Worm (Caenorhabditis elegans): ENCODE results near the gene T03G6.3.

The T03G6.3 gene

DNA sequence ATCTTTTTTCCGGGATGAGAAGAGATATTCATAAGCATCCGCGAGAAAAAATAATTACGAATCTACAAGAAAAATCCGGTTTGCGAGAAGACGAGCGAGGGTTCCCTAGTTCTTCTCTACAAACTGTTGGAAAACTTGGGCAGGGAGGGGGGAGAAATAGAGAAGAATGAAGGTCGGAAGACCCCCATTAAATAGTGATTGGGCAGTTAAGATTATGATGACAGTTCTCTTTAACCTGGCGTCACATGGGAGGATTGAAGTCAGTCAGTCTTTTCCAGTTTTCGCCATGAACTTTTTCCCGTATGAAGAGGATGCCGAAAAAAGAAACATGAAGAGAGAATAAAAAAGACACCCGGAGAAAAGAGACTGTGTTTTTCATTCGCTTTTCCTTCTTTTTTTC is 24.7 kb downstream of the T03G6.3 start (continued):
- TF ChIP-seq daf-8 (GFP tag; IDR thresholded peaks at IDR 0.05), result no peak
- TF ChIP-seq nhr-25 (tag; optimal IDR thresholded peaks at IDR 0.05; ENCODE audit: borderline replicate concordance, insufficient read depth), result peak; percentile 68
- TF ChIP-seq unc-39 (tag; optimal IDR thresholded peaks at IDR 0.05), result no peak
- TF ChIP-seq madf-9 (GFP tag; conservative IDR thresholded peaks at IDR 0.05), result no peak
- TF ChIP-seq nhr-42 (GFP tag; IDR thresholded peaks at IDR 0.05), result no peak
- TF ChIP-seq Y105C5A.15 (GFP tag; IDR thresholded peaks at IDR 0.05), result no peak
- no peak for TF ChIP-seq lim-7 (GFP tag; IDR thresholded peaks at IDR 0.05)
- no peak for TF ChIP-seq snpc-1.2 (GFP tag; IDR thresholded peaks at IDR 0.05)
- TF ChIP-seq dpl-1 (GFP tag; optimal IDR thresholded peaks at IDR 0.05), result no peak
- no peak for TF ChIP-seq dmd-9 (GFP tag; IDR thresholded peaks at IDR 0.05)
- peak; percentile 55 for TF ChIP-seq dve-1 (tag; optimal IDR thresholded peaks at IDR 0.05; ENCODE audit: insufficient read depth)
- no peak for TF ChIP-seq Y75B8A.6 (GFP tag; IDR thresholded peaks at IDR 0.05)
- TF ChIP-seq jun-1 (tag; optimal IDR thresholded peaks at IDR 0.05), result no peak
- TF ChIP-seq nhr-28 (tag; optimal IDR thresholded peaks at IDR 0.05), result peak; percentile 79
- TF ChIP-seq saeg-2 (GFP tag; IDR thresholded peaks at IDR 0.05), result no peak
- TF ChIP-seq snpc-4 (tag; optimal IDR thresholded peaks at IDR 0.05), result no peak
- no peak for TF ChIP-seq hif-1 (tag; optimal IDR thresholded peaks at IDR 0.05)
- no peak for TF ChIP-seq daf-16 (GFP tag; optimal IDR thresholded peaks at IDR 0.05)
- no peak for TF ChIP-seq daf-16 (tag; optimal IDR thresholded peaks at IDR 0.05)
- no peak for TF ChIP-seq lin-39 (tag; optimal IDR thresholded peaks at IDR 0.05)
- 0 out of 2 replicates have a peak, but pooled peaks have one; percentile 17 for TF ChIP-seq dmd-6 (GFP tag; IDR thresholded peaks at IDR 0.05)
- TF ChIP-seq nhr-11 (tag; optimal IDR thresholded peaks at IDR 0.05), result no peak
- TF ChIP-seq ceh-44 (GFP tag; IDR thresholded peaks at IDR 0.05), result no peak
- no peak for TF ChIP-seq ceh-32 (tag; optimal IDR thresholded peaks at IDR 0.05; ENCODE audit: poor library complexity)
- TF ChIP-seq zfp-2 (tag; optimal IDR thresholded peaks at IDR 0.05), result no peak
- TF ChIP-seq zip-11 (GFP tag; IDR thresholded peaks at IDR 0.05), result no peak
- no peak for TF ChIP-seq T20F7.1 (GFP tag; optimal IDR thresholded peaks at IDR 0.05)
- TF ChIP-seq ZK337.2 (GFP tag; IDR thresholded peaks at IDR 0.05), result no peak
- TF ChIP-seq mxl-3 (GFP tag; optimal IDR thresholded peaks at IDR 0.05), result peak; percentile 30
- TF ChIP-seq ceh-82 (tag; optimal IDR thresholded peaks at IDR 0.05), result no peak
- no peak for TF ChIP-seq ceh-62 (tag; optimal IDR thresholded peaks at IDR 0.05)
- TF ChIP-seq attf-4 (tag; optimal IDR thresholded peaks at IDR 0.05), result no peak
- no peak for TF ChIP-seq aly-2 (tag; optimal IDR thresholded peaks at IDR 0.05)
- no peak for TF ChIP-seq nhr-76 (tag; optimal IDR thresholded peaks at IDR 0.05)
- no peak for TF ChIP-seq nhr-41 (GFP tag; IDR thresholded peaks at IDR 0.05)
- no peak for TF ChIP-seq ztf-11 (tag; optimal IDR thresholded peaks at IDR 0.05)
- no peak for TF ChIP-seq spr-1 (tag; optimal IDR thresholded peaks at IDR 0.05)
- TF ChIP-seq D1046.2 (GFP tag; IDR thresholded peaks at IDR 0.05), result no peak
- TF ChIP-seq lin-13 (GFP tag; optimal IDR thresholded peaks at IDR 0.05), result no peak
- TF ChIP-seq unc-130 (GFP tag; optimal IDR thresholded peaks at IDR 0.05), result no peak
- TF ChIP-seq F10B5.3 (tag; optimal IDR thresholded peaks at IDR 0.05), result no peak
- peak; percentile 1 for TF ChIP-seq nhr-6 (tag; optimal IDR thresholded peaks at IDR 0.05)
- TF ChIP-seq unc-62 (GFP tag; optimal IDR thresholded peaks at IDR 0.05 in 1 of 2), result peak in 1 of 2 experiments; percentile 95
- TF ChIP-seq unc-62 (tag; optimal IDR thresholded peaks at IDR 0.05), result no peak
- no peak for TF ChIP-seq F26F4.8 (GFP tag; conservative IDR thresholded peaks at IDR 0.05)
- no peak for TF ChIP-seq mdt-29 (GFP tag; IDR thresholded peaks at IDR 0.05)
- no peak for TF ChIP-seq tag-97 (GFP tag; IDR thresholded peaks at IDR 0.05)
- 0 out of 2 replicates have a peak, but pooled peaks have one; percentile 27 for TF ChIP-seq ceh-20 (GFP tag; IDR thresholded peaks at IDR 0.05)
- no peak for TF ChIP-seq pqm-1 (tag; optimal IDR thresholded peaks at IDR 0.05)
- no peak for TF ChIP-seq daf-19 (GFP tag; conservative IDR thresholded peaks at IDR 0.05)
- no peak for TF ChIP-seq ctbp-1 (GFP tag; IDR thresholded peaks at IDR 0.05)
- no peak for TF ChIP-seq ceh-28 (tag; optimal IDR thresholded peaks at IDR 0.05)
- TF ChIP-seq zag-1 (tag; optimal IDR thresholded peaks at IDR 0.05), result no peak
- TF ChIP-seq zip-2 (tag; optimal IDR thresholded peaks at IDR 0.05), result no peak

All from whole organism, L4 larva.